Worm (Caenorhabditis elegans) whole organism, L4 larva: Measurements from ENCODE around the gene ddx-15.
A peak's percentile ranks its signal among the peaks of the same experiment; 100 is the strongest.

Experiments used
- D1046.2 ChIP-seq: fragments of 200-800 bp; sonication (Bioruptor generic); IDR thresholded peaks from 2 replicates; pipeline ENCODE4 v1.3.6; 2022; ENCODE audit warnings: missing genetic modification characterization, missing compliant biosample characterization
- F37D6.2 ChIP-seq: sonication (generic microtip); optimal IDR thresholded peaks from 2 replicates; lab custom pipeline; 2016; ENCODE audit warnings: mild to moderate bottlenecking, missing genetic modification characterization, missing compliant biosample characterization
- R02D3.7 ChIP-seq: fragments of 150-350 bp; sonication (generic microtip); optimal IDR thresholded peaks from 3 replicates; lab custom pipeline; 2014; ENCODE audit warnings: missing biosample characterization, missing genetic modification characterization
- T20F7.1 ChIP-seq: fragments of 200-800 bp; sonication (Bioruptor generic); optimal IDR thresholded peaks from 2 replicates; lab custom pipeline; 2018; ENCODE audit warnings: mild to moderate bottlenecking, missing genetic modification characterization, missing compliant biosample characterization
- T26A8.4 ChIP-seq: fragments of 200-800 bp; sonication (Bioruptor generic); IDR thresholded peaks from 2 replicates; pipeline ENCODE4 v1.3.6; 2022; ENCODE audit warnings: missing genetic modification characterization, missing compliant biosample characterization
- Y75B8A.6 ChIP-seq: fragments of 200-800 bp; sonication (Bioruptor generic); IDR thresholded peaks from 2 replicates; pipeline ENCODE4 v1.3.6; 2022; ENCODE audit warnings: missing genetic modification reagents, missing genetic modification characterization, missing compliant biosample characterization
- arid-1 ChIP-seq: fragments of 200-800 bp; sonication (Bioruptor generic); conservative IDR thresholded peaks from 2 replicates; pipeline ENCODE4 v1.3.6; 2022; ENCODE audit warnings: missing genetic modification reagents, missing genetic modification characterization, missing compliant biosample characterization
- ceh-28 ChIP-seq: fragments of 150-350 bp; optimal IDR thresholded peaks from 2 replicates; lab custom pipeline; 2014; ENCODE audit warnings: missing biosample characterization, missing genetic modification reagents, missing genetic modification characterization
- ceh-32 ChIP-seq: sonication (generic microtip); optimal IDR thresholded peaks from 2 replicates; lab custom pipeline; 2016; ENCODE audit warnings: mild to moderate bottlenecking, missing genetic modification characterization, missing compliant biosample characterization; ENCODE audit not compliant: poor library complexity
- ces-1 ChIP-seq: fragments of 150-350 bp; sonication (generic microtip); optimal IDR thresholded peaks from 4 replicates; lab custom pipeline; 2014; ENCODE audit warnings: missing biosample characterization, missing genetic modification reagents, missing genetic modification characterization
- cey-2 ChIP-seq: sonication (generic microtip); optimal IDR thresholded peaks from 3 replicates; lab custom pipeline; 2017; ENCODE audit warnings: missing genetic modification characterization, mild to moderate bottlenecking, missing compliant biosample characterization, antibody characterized with exemption, borderline replicate concordance; ENCODE audit not compliant: insufficient read depth
- daf-16 ChIP-seq, 3 experiments: sonication (generic microtip); optimal IDR thresholded peaks; 2 replicates each; lab custom pipeline; 2016 to 2017; ENCODE audit warnings: missing genetic modification characterization in 3 of 3, missing genetic modification reagents in 3 of 3, mild to moderate bottlenecking in 2 of 3, missing compliant biosample characterization in 2 of 3, missing biosample characterization in 1 of 3, moderate library complexity in 1 of 3
- daf-19 ChIP-seq: fragments of 200-800 bp; sonication (Bioruptor generic); conservative IDR thresholded peaks from 2 replicates; pipeline ENCODE4 v1.3.6; 2022; ENCODE audit warnings: missing genetic modification characterization, missing compliant biosample characterization
- dmd-8 ChIP-seq: fragments of 200-800 bp; sonication (Bioruptor generic); IDR thresholded peaks from 2 replicates; pipeline ENCODE4 v1.3.6; 2022; ENCODE audit warnings: missing genetic modification characterization, missing compliant biosample characterization
- dpl-1 ChIP-seq: fragments of 150-350 bp; optimal IDR thresholded peaks from 2 replicates; lab custom pipeline; 2014; ENCODE audit warnings: missing biosample characterization, missing genetic modification reagents, missing genetic modification characterization
- duxl-1 ChIP-seq: sonication (generic microtip); optimal IDR thresholded peaks from 2 replicates; lab custom pipeline; 2016; ENCODE audit warnings: mild to moderate bottlenecking, missing genetic modification characterization, moderate library complexity, missing compliant biosample characterization; ENCODE audit not compliant: poor library complexity
- dve-1 ChIP-seq: sonication (generic microtip); optimal IDR thresholded peaks from 2 replicates; lab custom pipeline; 2017; ENCODE audit warnings: antibody characterized with exemption, mild to moderate bottlenecking, missing genetic modification characterization, missing compliant biosample characterization; ENCODE audit not compliant: insufficient read depth
- egl-27 ChIP-seq: sonication (generic microtip); optimal IDR thresholded peaks from 3 replicates; lab custom pipeline; 2017; ENCODE audit warnings: missing biosample characterization, missing genetic modification reagents, missing genetic modification characterization
- gei-8 ChIP-seq: fragments of 200-800 bp; sonication (Bioruptor generic); optimal IDR thresholded peaks from 2 replicates; lab custom pipeline; 2018; ENCODE audit warnings: mild to moderate bottlenecking, missing genetic modification characterization, missing compliant biosample characterization
- hif-1 ChIP-seq, 2 experiments: sonication (generic microtip); optimal IDR thresholded peaks; 2 replicates each; lab custom pipeline; 2016 to 2017; ENCODE audit warnings: missing compliant biosample characterization in 2 of 2, missing genetic modification characterization in 2 of 2, missing genetic modification reagents in 2 of 2, missing genotype in 2 of 2, mild to moderate bottlenecking in 1 of 2
- hlh-30 ChIP-seq: sonication (generic microtip); optimal IDR thresholded peaks from 2 replicates; lab custom pipeline; 2017; ENCODE audit warnings: antibody characterized with exemption, mild to moderate bottlenecking, missing genetic modification characterization, missing compliant biosample characterization; ENCODE audit not compliant: insufficient read depth
- hmg-1.1 ChIP-seq: fragments of 200-800 bp; sonication (Bioruptor generic); IDR thresholded peaks from 2 replicates; pipeline ENCODE4 v1.3.6; 2022; ENCODE audit warnings: missing genetic modification reagents, missing genetic modification characterization, missing compliant biosample characterization
- lin-13 ChIP-seq: fragments of 150-350 bp; optimal IDR thresholded peaks from 2 replicates; lab custom pipeline; 2014; ENCODE audit warnings: missing biosample characterization, missing genetic modification reagents, missing genetic modification characterization
- lin-29 ChIP-seq: fragments of 200-800 bp; sonication (Bioruptor generic); IDR thresholded peaks from 2 replicates; pipeline ENCODE4 v1.3.6; 2022; ENCODE audit warnings: missing genetic modification reagents, missing genetic modification characterization, missing compliant biosample characterization
- lin-39 ChIP-seq: fragments of 150-350 bp; optimal IDR thresholded peaks from 2 replicates; lab custom pipeline; 2014; ENCODE audit warnings: missing biosample characterization, missing genetic modification reagents, missing genetic modification characterization
- lir-3 ChIP-seq: sonication (generic microtip); optimal IDR thresholded peaks from 2 replicates; lab custom pipeline; 2016; ENCODE audit warnings: mild to moderate bottlenecking, missing genetic modification characterization, missing compliant biosample characterization
- lsy-2 ChIP-seq, 2 experiments: fragments of 150-350 bp in 1 of 2; sonication (generic microtip) in 1 of 2; optimal IDR thresholded peaks; 2 replicates each; lab custom pipeline; 2014 to 2017; ENCODE audit warnings: missing biosample characterization in 2 of 2, missing genetic modification characterization in 2 of 2
- madf-5 ChIP-seq, 2 experiments: fragments of 200-800 bp; sonication (Bioruptor generic); IDR thresholded peaks; 2 replicates each; pipeline ENCODE4 v1.3.6; 2022; ENCODE audit warnings: missing compliant biosample characterization in 2 of 2, missing genetic modification characterization in 2 of 2
- mep-1 ChIP-seq: fragments of 150-350 bp; sonication (generic microtip); optimal IDR thresholded peaks from 3 replicates; lab custom pipeline; 2014; ENCODE audit warnings: missing biosample characterization, missing genetic modification characterization
- mes-2 ChIP-seq: sonication (generic microtip); optimal IDR thresholded peaks from 2 replicates; lab custom pipeline; 2016; ENCODE audit warnings: missing genotype, mild to moderate bottlenecking, missing genetic modification characterization, missing compliant biosample characterization; ENCODE audit not compliant: poor library complexity, severe bottlenecking
- mxl-2 ChIP-seq: fragments of 200-800 bp; sonication (Bioruptor generic); conservative IDR thresholded peaks from 2 replicates; pipeline ENCODE4 v1.3.6; 2022; ENCODE audit warnings: missing genetic modification reagents, missing genetic modification characterization, missing compliant biosample characterization
- nhr-10 ChIP-seq: fragments of 150-350 bp; optimal IDR thresholded peaks from 2 replicates; lab custom pipeline; 2014; ENCODE audit warnings: missing biosample characterization, missing genetic modification characterization
- nhr-11 ChIP-seq: fragments of 150-350 bp; optimal IDR thresholded peaks from 2 replicates; lab custom pipeline; 2014; ENCODE audit warnings: missing biosample characterization, missing genetic modification characterization
- nhr-42 ChIP-seq: fragments of 200-800 bp; sonication (Bioruptor generic); IDR thresholded peaks from 2 replicates; pipeline ENCODE4 v1.3.6; 2022; ENCODE audit warnings: missing genetic modification characterization, missing compliant biosample characterization
- nhr-48 ChIP-seq: sonication (generic microtip); optimal IDR thresholded peaks from 2 replicates; lab custom pipeline; 2016; ENCODE audit warnings: mild to moderate bottlenecking, missing genetic modification characterization, missing compliant biosample characterization
- nhr-77 ChIP-seq: fragments of 150-350 bp; optimal IDR thresholded peaks from 2 replicates; lab custom pipeline; 2014; ENCODE audit warnings: missing biosample characterization, missing genetic modification characterization
- php-3 ChIP-seq: fragments of 200-800 bp; sonication (Bioruptor generic); IDR thresholded peaks from 2 replicates; pipeline ENCODE4 v1.3.6; 2022; ENCODE audit warnings: missing genetic modification reagents, missing genetic modification characterization, missing compliant biosample characterization
- pqm-1 ChIP-seq: sonication (generic microtip); optimal IDR thresholded peaks from 2 replicates; lab custom pipeline; 2017; ENCODE audit warnings: missing biosample characterization, missing genetic modification characterization
- rbr-2 ChIP-seq: sonication (generic microtip); optimal IDR thresholded peaks from 2 replicates; lab custom pipeline; 2016; ENCODE audit warnings: missing genotype, missing genetic modification characterization, missing compliant biosample characterization
- saeg-2 ChIP-seq: fragments of 200-800 bp; sonication (Bioruptor generic); IDR thresholded peaks from 2 replicates; pipeline ENCODE4 v1.3.6; 2022; ENCODE audit warnings: missing genetic modification reagents, missing genetic modification characterization, missing compliant biosample characterization
- snpc-1.2 ChIP-seq: fragments of 200-800 bp; sonication (Bioruptor generic); IDR thresholded peaks from 2 replicates; pipeline ENCODE4 v1.3.6; 2022; ENCODE audit warnings: missing genetic modification reagents, missing genetic modification characterization, missing compliant biosample characterization
- snpc-4 ChIP-seq: fragments of 150-350 bp; optimal IDR thresholded peaks from 2 replicates; lab custom pipeline; 2014; ENCODE audit warnings: missing biosample characterization, missing genetic modification characterization
- tra-1 ChIP-seq: fragments of 200-800 bp; sonication (Bioruptor generic); IDR thresholded peaks from 2 replicates; pipeline ENCODE4 v1.3.6; 2022; ENCODE audit warnings: missing genetic modification reagents, missing genetic modification characterization, missing compliant biosample characterization
- unc-39 ChIP-seq: sonication (generic microtip); optimal IDR thresholded peaks from 2 replicates; lab custom pipeline; 2017; ENCODE audit warnings: missing biosample characterization, missing genetic modification characterization
- zfp-3 ChIP-seq: fragments of 200-800 bp; sonication (Bioruptor generic); conservative IDR thresholded peaks from 2 replicates; pipeline ENCODE4 v1.3.6; 2022; ENCODE audit warnings: missing genetic modification reagents, missing genetic modification characterization, missing compliant biosample characterization
- zip-2 ChIP-seq: fragments of 150-350 bp; optimal IDR thresholded peaks from 2 replicates; lab custom pipeline; 2014; ENCODE audit warnings: missing biosample characterization, missing genetic modification characterization
- ztf-11 ChIP-seq: fragments of 150-350 bp; optimal IDR thresholded peaks from 2 replicates; lab custom pipeline; 2014; ENCODE audit warnings: missing biosample characterization, missing genetic modification characterization
- ztf-7 ChIP-seq: fragments of 150-350 bp; optimal IDR thresholded peaks from 2 replicates; lab custom pipeline; 2014; ENCODE audit warnings: missing biosample characterization, missing genetic modification characterization

ddx-15 gene

DNA sequence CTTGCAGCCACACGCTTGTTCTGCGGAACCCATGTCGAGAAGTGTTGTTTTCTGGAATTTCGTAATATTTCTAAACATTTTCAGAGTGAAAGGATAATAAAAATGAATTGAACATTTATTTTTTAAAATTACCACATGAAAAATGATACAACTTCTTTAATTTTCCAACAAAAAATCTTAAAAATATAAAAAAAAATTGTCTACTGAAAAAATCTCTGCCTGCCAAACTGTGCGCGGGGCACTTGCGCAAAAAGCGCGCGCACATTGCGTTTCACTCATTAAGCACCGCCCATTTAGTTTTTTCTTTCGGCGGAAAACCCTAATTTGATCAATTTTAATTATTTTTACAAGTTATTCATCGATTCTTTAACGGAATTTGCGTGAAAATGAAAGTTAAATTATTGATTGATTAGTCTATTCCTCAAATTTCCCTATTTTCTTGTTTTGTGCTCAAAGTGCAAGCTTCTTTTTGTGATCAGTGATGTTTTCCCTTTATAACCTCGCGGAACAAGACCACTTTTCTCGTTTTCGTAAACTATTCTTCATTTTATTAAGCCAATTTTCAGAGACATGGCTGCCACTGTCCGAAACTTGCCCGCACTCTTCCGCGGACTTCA lies 36.5 kb downstream of the ddx-15 start, which contains the start of the genes nmad-1 and hach-1 (continued):
- peak; percentile 82 for TF ChIP-seq ces-1
- peak; percentile 65; the same call in 1 of the 2 replicates for TF ChIP-seq T26A8.4 (GFP tag; lab: Robert Waterston, UW)
- peak; percentile 26 for TF ChIP-seq F37D6.2 (tag; lab: Kevin White, UChicago)
- peak; percentile 43 for TF ChIP-seq lin-13
- TF ChIP-seq tra-1 (GFP tag; lab: Robert Waterston, UW), result no peak
- TF ChIP-seq cey-2 (tag; lab: Kevin White, UChicago), result no peak
- TF ChIP-seq ceh-32 (tag; lab: Kevin White, UChicago), result no peak
- TF ChIP-seq nhr-48 (tag; lab: Kevin White, UChicago), result peak; percentile 69
- peak; percentile 51 for TF ChIP-seq hlh-30 (tag; lab: Kevin White, UChicago)
- TF ChIP-seq gei-8 (GFP tag; lab: Kevin White, UChicago), result no peak
- no peak for TF ChIP-seq lin-29 (GFP tag; lab: Robert Waterston, UW)
- TF ChIP-seq dve-1 (tag; lab: Kevin White, UChicago), result peak; percentile 79
- 0 out of 2 replicates have a peak, but pooled peaks have one; percentile 47 for TF ChIP-seq arid-1 (GFP tag; lab: Robert Waterston, UW)
- TF ChIP-seq nhr-77 (tag; lab: Kevin White, UChicago), result peak; percentile 14
- TF ChIP-seq nhr-42 (GFP tag; lab: Robert Waterston, UW), result 0 out of 2 replicates have a peak, but pooled peaks have one; percentile 46
- peak; percentile 34 for TF ChIP-seq ceh-28
- no peak for TF ChIP-seq pqm-1
- TF ChIP-seq unc-39, result no peak
- TF ChIP-seq php-3, result 0 out of 2 replicates have a peak, but pooled peaks have one; percentile 46
- peak in 1 of 2 experiments; percentile 81 for TF ChIP-seq lsy-2 (tag; optimal IDR thresholded peaks at IDR 0.05; lab: Kevin White, UChicago)
- peak; percentile 75 for TF ChIP-seq rbr-2
- TF ChIP-seq mep-1 (tag; lab: Kevin White, UChicago), result peak; percentile 87
- TF ChIP-seq D1046.2 (GFP tag; lab: Robert Waterston, UW), result no peak
- peak; percentile 64 for TF ChIP-seq T20F7.1 (GFP tag; lab: Kevin White, UChicago)
- TF ChIP-seq nhr-10 (tag; lab: Kevin White, UChicago), result peak; percentile 42
- no peak for TF ChIP-seq lin-39 (tag; lab: Kevin White, UChicago)
- peak; percentile 80 for TF ChIP-seq hmg-1.1
- peak; percentile 76 for TF ChIP-seq dpl-1 (GFP tag; lab: Kevin White, UChicago)
- TF ChIP-seq snpc-4 (tag; lab: Kevin White, UChicago), result no peak

- TF ChIP-seq R02D3.7 (tag; lab: Kevin White, UChicago), result no peak
- TF ChIP-seq madf-5 (GFP tag; IDR thresholded peaks at IDR 0.05; lab: Robert Waterston, UW), result no peak
- 0 out of 2 replicates have a peak, but pooled peaks have one; percentile 13 for TF ChIP-seq nhr-42 (GFP tag; lab: Robert Waterston, UW)
- TF ChIP-seq nhr-11 (tag; lab: Kevin White, UChicago), result no peak
- no peak for TF ChIP-seq lin-39 (tag; lab: Kevin White, UChicago)
- TF ChIP-seq rbr-2, result no peak
- no peak for TF ChIP-seq zfp-3 (GFP tag; lab: Robert Waterston, UW)
- peak; percentile 16 for TF ChIP-seq mes-2
- no peak for TF ChIP-seq zip-2 (tag; lab: Kevin White, UChicago)
- no peak for TF ChIP-seq lir-3 (tag; lab: Kevin White, UChicago)
- TF ChIP-seq mxl-2 (GFP tag; lab: Robert Waterston, UW), result no peak
- TF ChIP-seq lin-29 (GFP tag; lab: Robert Waterston, UW), result no peak
- no peak for TF ChIP-seq duxl-1 (tag; lab: Kevin White, UChicago)
- TF ChIP-seq snpc-1.2 (GFP tag; lab: Robert Waterston, UW), result no peak
- TF ChIP-seq ztf-7 (tag; lab: Kevin White, UChicago), result no peak
- peak in 1 of 2 experiments; percentile 91 for TF ChIP-seq daf-16 (GFP tag; optimal IDR thresholded peaks at IDR 0.05; lab: Kevin White, UChicago)
- peak; percentile 92 for TF ChIP-seq daf-16 (tag; optimal IDR thresholded peaks at IDR 0.05; lab: Kevin White, UChicago)
- 0 out of 2 replicates have a peak, but pooled peaks have one; percentile 42 for TF ChIP-seq Y75B8A.6 (GFP tag; lab: Robert Waterston, UW)
- no peak for TF ChIP-seq egl-27 (tag; lab: Kevin White, UChicago)
- no peak for TF ChIP-seq daf-19 (GFP tag; lab: Robert Waterston, UW)
- no peak for TF ChIP-seq pqm-1
- TF ChIP-seq hif-1 (tag; optimal IDR thresholded peaks at IDR 0.05; lab: Kevin White, UChicago), result no peak
- no peak for TF ChIP-seq ztf-11 (tag; lab: Kevin White, UChicago)
- TF ChIP-seq saeg-2 (GFP tag; lab: Robert Waterston, UW), result no peak
- TF ChIP-seq dmd-8 (GFP tag; lab: Robert Waterston, UW), result no peak
These were observed 38.4 kb downstream of the ddx-15 start for ce11 chrIII:5553098-5553497.
